Worm (Caenorhabditis elegans) whole organism, young adult: ENCODE measurements around the gene F37A4.6.

Experiments
- B0336.3 ChIP-seq: fragments of 200-800 bp; sonication (Bioruptor generic); IDR thresholded peaks from 2 replicates; pipeline ENCODE4 v1.3.6; 2022; ENCODE audit warnings: missing genetic modification characterization, missing compliant biosample characterization
- F10E7.11 ChIP-seq: sonication (generic microtip); optimal IDR thresholded peaks from 2 replicates; lab custom pipeline; 2017; ENCODE audit warnings: mild to moderate bottlenecking, missing genetic modification characterization, moderate library complexity, missing compliant biosample characterization
- F33H1.4 ChIP-seq: fragments of 200-800 bp; sonication (Bioruptor generic); IDR thresholded peaks from 2 replicates; pipeline ENCODE4 v1.3.6; 2022; ENCODE audit warnings: missing genetic modification reagents, missing genetic modification characterization, missing compliant biosample characterization
- F49E8.2 ChIP-seq: sonication (generic microtip); optimal IDR thresholded peaks from 3 replicates; lab custom pipeline; 2017; ENCODE audit warnings: missing genetic modification characterization, mild to moderate bottlenecking, missing compliant biosample characterization, antibody characterized with exemption, moderate library complexity; ENCODE audit not compliant: insufficient read depth
- F55B11.4 ChIP-seq: sonication (generic microtip); optimal IDR thresholded peaks from 2 replicates; lab custom pipeline; 2016; ENCODE audit warnings: missing compliant biosample characterization, missing genetic modification characterization, borderline replicate concordance; ENCODE audit not compliant: insufficient read depth
- K12H6.12 ChIP-seq: fragments of 200-800 bp; sonication (Bioruptor generic); optimal IDR thresholded peaks from 2 replicates; lab custom pipeline; 2018; ENCODE audit warnings: mild to moderate bottlenecking, missing genetic modification characterization, missing compliant biosample characterization
- akir-1 ChIP-seq: fragments of 200-800 bp; sonication (Bioruptor generic); optimal IDR thresholded peaks from 2 replicates; lab custom pipeline; 2018; ENCODE audit warnings: mild to moderate bottlenecking, missing genetic modification characterization, moderate library complexity, missing compliant biosample characterization
- atf-7 ChIP-seq: sonication (generic microtip); optimal IDR thresholded peaks from 2 replicates; lab custom pipeline; 2017; ENCODE audit warnings: mild to moderate bottlenecking, missing genetic modification characterization, missing compliant biosample characterization
- bed-2 ChIP-seq: fragments of 200-800 bp; sonication (Bioruptor generic); IDR thresholded peaks from 2 replicates; pipeline ENCODE4 v1.3.6; 2022; ENCODE audit warnings: missing genetic modification reagents, missing genetic modification characterization, missing compliant biosample characterization
- ceh-91 ChIP-seq: fragments of 200-800 bp; sonication (Bioruptor generic); IDR thresholded peaks from 2 replicates; pipeline ENCODE4 v1.3.6; 2022; ENCODE audit warnings: missing genetic modification reagents, missing genetic modification characterization, missing compliant biosample characterization
- efl-1 ChIP-seq: fragments of 150-350 bp; optimal IDR thresholded peaks from 2 replicates; lab custom pipeline; 2014; ENCODE audit warnings: missing biosample characterization, missing genetic modification reagents, missing genetic modification characterization
- egl-44 ChIP-seq: fragments of 200-800 bp; sonication (Bioruptor generic); IDR thresholded peaks from 2 replicates; pipeline ENCODE4 v1.3.6; 2022; ENCODE audit warnings: missing genetic modification reagents, missing genetic modification characterization, missing compliant biosample characterization
- ekl-4 ChIP-seq: fragments of 200-800 bp; sonication (Bioruptor generic); IDR thresholded peaks from 2 replicates; pipeline ENCODE4 v1.3.6; 2022; ENCODE audit warnings: missing genetic modification reagents, missing genetic modification characterization, missing compliant biosample characterization
- fkh-3 ChIP-seq: sonication (generic microtip); optimal IDR thresholded peaks from 2 replicates; lab custom pipeline; 2016; ENCODE audit warnings: mild to moderate bottlenecking, missing genetic modification characterization, missing compliant biosample characterization
- hmg-1.2 ChIP-seq: fragments of 200-800 bp; sonication (Bioruptor generic); IDR thresholded peaks from 2 replicates; pipeline ENCODE4 v1.3.6; 2022; ENCODE audit warnings: missing genetic modification reagents, missing genetic modification characterization, missing compliant biosample characterization
- lin-26 ChIP-seq: fragments of 200-800 bp; sonication (Bioruptor generic); IDR thresholded peaks from 2 replicates; pipeline ENCODE4 v1.3.6; 2022; ENCODE audit warnings: missing genetic modification reagents, missing genetic modification characterization, missing compliant biosample characterization
- lin-40 ChIP-seq: sonication (generic microtip); optimal IDR thresholded peaks from 2 replicates; lab custom pipeline; 2016; ENCODE audit warnings: missing genetic modification characterization, mild to moderate bottlenecking, missing compliant biosample characterization, missing genotype, missing genetic modification reagents
- lsy-27 ChIP-seq: sonication (generic microtip); optimal IDR thresholded peaks from 2 replicates; lab custom pipeline; 2017; ENCODE audit warnings: missing genetic modification characterization, mild to moderate bottlenecking, missing compliant biosample characterization, antibody characterized with exemption, missing genotype, borderline replicate concordance; ENCODE audit not compliant: insufficient read depth
- madf-10 ChIP-seq: sonication (generic microtip); optimal IDR thresholded peaks from 2 replicates; lab custom pipeline; 2016; ENCODE audit warnings: mild to moderate bottlenecking, missing genetic modification characterization, missing compliant biosample characterization
- madf-3 ChIP-seq: fragments of 200-800 bp; sonication (Bioruptor generic); IDR thresholded peaks from 2 replicates; pipeline ENCODE4 v1.3.6; 2022; ENCODE audit warnings: missing genetic modification reagents, missing genetic modification characterization, missing compliant biosample characterization
- madf-6 ChIP-seq: fragments of 200-800 bp; sonication (Bioruptor generic); IDR thresholded peaks from 2 replicates; pipeline ENCODE4 v1.3.6; 2022; ENCODE audit warnings: missing genetic modification reagents, missing genetic modification characterization, missing compliant biosample characterization
- mcd-1 ChIP-seq: fragments of 200-800 bp; sonication (Bioruptor generic); IDR thresholded peaks from 2 replicates; pipeline ENCODE4 v1.3.6; 2022; ENCODE audit warnings: missing genetic modification reagents, missing genetic modification characterization, missing compliant biosample characterization
- mxl-1 ChIP-seq: sonication (generic microtip); optimal IDR thresholded peaks from 2 replicates; lab custom pipeline; 2016; ENCODE audit warnings: missing genetic modification characterization, missing compliant biosample characterization
- nfya-1 ChIP-seq: sonication (generic microtip); optimal IDR thresholded peaks from 2 replicates; lab custom pipeline; 2017; ENCODE audit warnings: antibody characterized with exemption, missing compliant biosample characterization, missing genetic modification characterization, borderline replicate concordance; ENCODE audit not compliant: insufficient read depth
- nfyb-1 ChIP-seq: fragments of 200-800 bp; sonication (Bioruptor generic); IDR thresholded peaks from 2 replicates; pipeline ENCODE4 v1.3.6; 2022; ENCODE audit warnings: missing genetic modification reagents, missing genetic modification characterization, missing compliant biosample characterization
- nhr-120 ChIP-seq: fragments of 200-800 bp; sonication (Bioruptor generic); IDR thresholded peaks from 2 replicates; pipeline ENCODE4 v1.3.6; 2022; ENCODE audit warnings: missing genetic modification characterization, missing compliant biosample characterization
- nhr-27 ChIP-seq: fragments of 200-800 bp; sonication (Bioruptor generic); optimal IDR thresholded peaks from 2 replicates; lab custom pipeline; 2018; ENCODE audit warnings: mild to moderate bottlenecking, missing genetic modification characterization, moderate library complexity, missing compliant biosample characterization
- rcor-1 ChIP-seq: fragments of 200-800 bp; sonication (Bioruptor generic); IDR thresholded peaks from 2 replicates; pipeline ENCODE4 v1.3.6; 2022; ENCODE audit warnings: missing genetic modification reagents, missing genetic modification characterization, missing compliant biosample characterization
- repo-1 ChIP-seq: sonication (generic microtip); optimal IDR thresholded peaks from 2 replicates; lab custom pipeline; 2017; ENCODE audit warnings: mild to moderate bottlenecking, missing genetic modification characterization, missing compliant biosample characterization
- sea-2 ChIP-seq: fragments of 200-800 bp; sonication (Bioruptor generic); IDR thresholded peaks from 2 replicates; pipeline ENCODE4 v1.3.6; 2022; ENCODE audit warnings: missing genetic modification characterization, missing compliant biosample characterization
- snpc-4 ChIP-seq, 5 experiments: fragments of 150-350 bp in 1 of 5; sonication (generic microtip) in 4 of 5; optimal IDR thresholded peaks; 2 replicates each; lab custom pipeline; 2014 to 2018; ENCODE audit warnings: missing genetic modification characterization in 5 of 5, missing biosample characterization in 3 of 5, antibody characterized with exemption in 2 of 5, mild to moderate bottlenecking in 2 of 5, missing compliant biosample characterization in 2 of 5, missing genotype in 2 of 5, moderate library complexity in 2 of 5, missing genetic modification reagents in 1 of 5
- tlf-1 ChIP-seq: fragments of 200-800 bp; sonication (Bioruptor generic); optimal IDR thresholded peaks from 2 replicates; lab custom pipeline; 2018; ENCODE audit warnings: mild to moderate bottlenecking, missing genetic modification characterization, missing compliant biosample characterization
- ztf-18 ChIP-seq: sonication (generic microtip); optimal IDR thresholded peaks from 2 replicates; lab custom pipeline; 2016; ENCODE audit warnings: missing genotype, mild to moderate bottlenecking, missing genetic modification characterization, missing compliant biosample characterization

F37A4.6 gene

ce11 chrIII:6675460-6675859 lies 30.2 kb upstream of the F37A4.6 start, which contains the start of gene rbf-1:
TSS of gene rbf-1 (plus strand) at chrIII:6675760.
- TF ChIP-seq nfya-1 (tag; lab: Kevin White, UChicago) (no peak), atf-7 (tag; lab: Kevin White, UChicago) (no peak), ztf-18 (tag; lab: Kevin White, UChicago) (no peak), lin-26 (GFP tag; lab: Robert Waterston, UW) (no peak), snpc-4 (GFP tag; optimal IDR thresholded peaks at IDR 0.05; lab: Kevin White, UChicago) (no peak), snpc-4 (tag; optimal IDR thresholded peaks at IDR 0.05; lab: Kevin White, UChicago) (no peak), madf-10 (tag; lab: Kevin White, UChicago) (no peak), efl-1 (GFP tag; lab: Kevin White, UChicago) (no peak), B0336.3 (GFP tag; lab: Robert Waterston, UW) (no peak), F55B11.4 (tag; lab: Kevin White, UChicago) (no peak), egl-44 (GFP tag; lab: Robert Waterston, UW) (no peak)
- TF ChIP-seq, all 124 proteins: peak for 0

ce11 chrIII:6677304-6677703 lies 28.3 kb upstream of the F37A4.6 start:
- no peak for TF ChIP-seq madf-6 (GFP tag; lab: Robert Waterston, UW)
- no peak for TF ChIP-seq tlf-1 (GFP tag; lab: Kevin White, UChicago)
- TF ChIP-seq lin-40 (tag; lab: Kevin White, UChicago): no peak
- TF ChIP-seq madf-3: no peak
- TF ChIP-seq F10E7.11: no peak
- TF ChIP-seq fkh-3 (tag; lab: Kevin White, UChicago): no peak
- TF ChIP-seq sea-2 (GFP tag; lab: Robert Waterston, UW): no peak
- TF ChIP-seq mxl-1 (tag; lab: Kevin White, UChicago): no peak
- TF ChIP-seq rcor-1 (GFP tag; lab: Robert Waterston, UW): no peak
- no peak for TF ChIP-seq nhr-27 (tag; lab: Kevin White, UChicago)
- TF ChIP-seq efl-1 (GFP tag; lab: Kevin White, UChicago): no peak

- TF ChIP-seq mcd-1 (GFP tag; lab: Robert Waterston, UW) (no peak), repo-1 (tag; lab: Kevin White, UChicago) (no peak), bed-2 (GFP tag; lab: Robert Waterston, UW) (no peak), nfyb-1 (GFP tag; lab: Robert Waterston, UW) (no peak), F33H1.4 (GFP tag; lab: Robert Waterston, UW) (no peak), hmg-1.2 (no peak), lsy-27 (no peak), ekl-4 (GFP tag; lab: Robert Waterston, UW) (no peak), nhr-120 (GFP tag; lab: Robert Waterston, UW) (no peak), ceh-91 (GFP tag; lab: Robert Waterston, UW) (no peak), K12H6.12 (tag; lab: Kevin White, UChicago) (no peak)
Measured at ce11 chrIII:6679323-6679722, 26.3 kb upstream of the F37A4.6 start.

ce11 chrIII:6680963-6681362 lies 24.7 kb upstream of the F37A4.6 start:
- TF ChIP-seq akir-1: no peak
- TF ChIP-seq F10E7.11: no peak
- TF ChIP-seq F49E8.2: no peak
- TF ChIP-seq, all 124 proteins: peak for 0
